Worm (Caenorhabditis elegans) whole organism, late embryonic: ENCODE results near the gene R05D3.9.

Experiments used
- ama-1 ChIP-seq: fragments of 150-350 bp; optimal IDR thresholded peaks from 2 replicates; lab custom pipeline; 2014
- ceh-45 ChIP-seq: fragments of 200-800 bp; sonication (Bioruptor generic); IDR thresholded peaks from 2 replicates; pipeline ENCODE4 v1.3.6; 2022; ENCODE audit warnings: missing genetic modification reagents, missing genetic modification characterization, missing compliant biosample characterization
- ceh-9 ChIP-seq: sonication (generic microtip); optimal IDR thresholded peaks from 2 replicates; lab custom pipeline; 2016; ENCODE audit warnings: mild to moderate bottlenecking, missing genetic modification characterization, inconsistent platforms, missing compliant biosample characterization
- dve-1 ChIP-seq: sonication (generic microtip); optimal IDR thresholded peaks from 2 replicates; lab custom pipeline; 2017; ENCODE audit warnings: antibody characterized with exemption, mild to moderate bottlenecking, missing genetic modification characterization, missing compliant biosample characterization
- fkh-10 ChIP-seq: fragments of 150-350 bp; optimal IDR thresholded peaks from 2 replicates; lab custom pipeline; 2014; ENCODE audit warnings: missing biosample characterization, missing genetic modification reagents, missing genetic modification characterization
- gmeb-2 ChIP-seq: sonication (generic microtip); optimal IDR thresholded peaks from 2 replicates; lab custom pipeline; 2016; ENCODE audit warnings: missing genetic modification characterization, inconsistent platforms, missing compliant biosample characterization
- lin-11 ChIP-seq: fragments of 200-800 bp; sonication (Bioruptor generic); optimal IDR thresholded peaks from 2 replicates; lab custom pipeline; 2018; ENCODE audit warnings: mild to moderate bottlenecking, missing genetic modification characterization, missing compliant biosample characterization
- nhr-11 ChIP-seq: fragments of 150-350 bp; optimal IDR thresholded peaks from 2 replicates; lab custom pipeline; 2014; ENCODE audit warnings: missing biosample characterization, missing genetic modification characterization
- pha-4 ChIP-seq: fragments of 150-350 bp; optimal IDR thresholded peaks from 2 replicates; lab custom pipeline; 2018; ENCODE audit warnings: missing biosample characterization, missing genetic modification reagents, missing genetic modification characterization
- pqm-1 ChIP-seq: sonication (generic microtip); optimal IDR thresholded peaks from 2 replicates; lab custom pipeline; 2016; ENCODE audit warnings: missing genetic modification characterization, missing compliant biosample characterization
- sox-4 ChIP-seq: sonication (generic microtip); optimal IDR thresholded peaks from 2 replicates; lab custom pipeline; 2017; ENCODE audit warnings: mild to moderate bottlenecking, missing genetic modification characterization, inconsistent platforms, missing compliant biosample characterization
- tbx-7 ChIP-seq: sonication (generic microtip); optimal IDR thresholded peaks from 2 replicates; lab custom pipeline; 2016; ENCODE audit warnings: missing genotype, missing genetic modification characterization, missing compliant biosample characterization

- TF ChIP-seq ama-1 (no peak), gmeb-2 (tag; lab: Kevin White, UChicago) (no peak), dve-1 (no peak), fkh-10 (no peak), ceh-45 (GFP tag; lab: Robert Waterston, UW) (no peak), tbx-7 (tag; lab: Kevin White, UChicago) (no peak), nhr-11 (tag; lab: Kevin White, UChicago) (no peak), ceh-9 (no peak), lin-11 (tag; lab: Kevin White, UChicago) (no peak), pqm-1 (tag; lab: Kevin White, UChicago) (no peak), pha-4 (tag; lab: Kevin White, UChicago) (no peak), sox-4 (tag; lab: Kevin White, UChicago) (no peak)
Measured at ce11 chrIII:8363253-8364061, 5.1 kb downstream of the R05D3.9 start, which contains the start of gene R05D3.3.
